Fruit fly (Drosophila melanogaster) whole organism, embryonic: Measurements from ENCODE around the gene AstC-R2.

Experiments
- Abd-B ChIP-seq: fragments of 200-800 bp; sonication (Bioruptor generic); optimal IDR thresholded peaks from 2 replicates; lab custom pipeline; 2018; ENCODE audit warnings: missing biosample characterization, mild to moderate bottlenecking, missing genetic modification characterization, moderate library complexity
- Bteb2 ChIP-seq: fragments of 200-800 bp; sonication (Bioruptor generic); optimal IDR thresholded peaks from 2 replicates; lab custom pipeline; 2016; ENCODE audit warnings: missing biosample characterization, missing genetic modification characterization
- CG10462 ChIP-seq: fragments of 200-800 bp; sonication (Bioruptor generic); optimal IDR thresholded peaks from 2 replicates; lab custom pipeline; 2016; ENCODE audit warnings: missing biosample characterization, missing genetic modification characterization
- CG11504 ChIP-seq: fragments of 200-800 bp; sonication (Bioruptor generic); optimal IDR thresholded peaks from 3 replicates; lab custom pipeline; 2019; ENCODE audit warnings: missing biosample characterization, mild to moderate bottlenecking, missing genetic modification characterization, moderate library complexity
- CG14667 ChIP-seq: fragments of 200-800 bp; sonication (Bioruptor generic); IDR thresholded peaks from 2 replicates; pipeline ENCODE4 v1.3.6; 2022; ENCODE audit warnings: missing biosample characterization, missing genetic modification characterization
- CG15479 ChIP-seq: fragments of 200-800 bp; sonication (Bioruptor generic); optimal IDR thresholded peaks from 3 replicates; lab custom pipeline; 2019; ENCODE audit warnings: missing biosample characterization, mild to moderate bottlenecking, missing genetic modification characterization, moderate library complexity
- CG17328 ChIP-seq: fragments of 200-800 bp; sonication (Bioruptor generic); IDR thresholded peaks from 2 replicates; pipeline ENCODE4 v1.3.6; 2022; ENCODE audit warnings: missing biosample characterization, missing genetic modification characterization
- CG18619 ChIP-seq: fragments of 200-800 bp; sonication (Bioruptor generic); optimal IDR thresholded peaks from 3 replicates; lab custom pipeline; 2017; ENCODE audit warnings: missing biosample characterization, mild to moderate bottlenecking, missing genetic modification characterization
- CG2199 ChIP-seq: fragments of 200-800 bp; sonication (Bioruptor generic); IDR thresholded peaks from 3 replicates; pipeline ENCODE4 v1.3.6; 2022; ENCODE audit warnings: missing biosample characterization, missing genetic modification characterization
- CG30431 ChIP-seq: fragments of 200-800 bp; sonication (Bioruptor generic); optimal IDR thresholded peaks from 2 replicates; lab custom pipeline; 2017; ENCODE audit warnings: missing biosample characterization, missing genetic modification characterization
- CG32772 ChIP-seq: fragments of 200-800 bp; sonication (Bioruptor generic); IDR thresholded peaks from 2 replicates; pipeline ENCODE4 v1.3.6; 2022; ENCODE audit warnings: missing biosample characterization, missing genetic modification characterization
- CG42726 ChIP-seq: fragments of 200-800 bp; sonication (Bioruptor generic); IDR thresholded peaks from 2 replicates; pipeline ENCODE4 v1.3.6; 2022; ENCODE audit warnings: missing biosample characterization, missing genetic modification characterization; ENCODE audit not compliant: partially characterized antibody
- CG6654 ChIP-seq: fragments of 200-800 bp; sonication (Bioruptor generic); optimal IDR thresholded peaks from 2 replicates; lab custom pipeline; 2017; ENCODE audit warnings: missing biosample characterization, mild to moderate bottlenecking, missing genetic modification characterization
- CG6765 ChIP-seq: fragments of 200-800 bp; sonication (Bioruptor generic); optimal IDR thresholded peaks from 3 replicates; lab custom pipeline; 2017; ENCODE audit warnings: missing biosample characterization, mild to moderate bottlenecking, missing genetic modification characterization
- CG6854 ChIP-seq: fragments of 200-800 bp; sonication (Bioruptor generic); optimal IDR thresholded peaks from 3 replicates; lab custom pipeline; 2017; ENCODE audit warnings: missing biosample characterization, mild to moderate bottlenecking, missing genetic modification characterization
- CG7745 ChIP-seq: fragments of 200-800 bp; sonication (Bioruptor generic); optimal IDR thresholded peaks from 2 replicates; lab custom pipeline; 2018; ENCODE audit warnings: missing biosample characterization, mild to moderate bottlenecking, missing genetic modification characterization, moderate library complexity
- CG8281 ChIP-seq: fragments of 200-800 bp; sonication (Bioruptor generic); optimal IDR thresholded peaks from 2 replicates; lab custom pipeline; 2018; ENCODE audit warnings: missing biosample characterization, mild to moderate bottlenecking, missing genetic modification characterization, moderate library complexity
- CG8388 ChIP-seq: fragments of 200-800 bp; sonication (Bioruptor generic); optimal IDR thresholded peaks from 2 replicates; lab custom pipeline; 2019; ENCODE audit warnings: missing biosample characterization, mild to moderate bottlenecking, missing genetic modification characterization, moderate library complexity
- CTCF ChIP-seq: fragments of 200-800 bp; sonication (Bioruptor generic); optimal IDR thresholded peaks from 2 replicates; lab custom pipeline; 2017; ENCODE audit warnings: missing biosample characterization, mild to moderate bottlenecking, missing genetic modification characterization, moderate library complexity
- D ChIP-seq, 2 experiments: fragments of 200-800 bp in 1 of 2; fragments of >200 bp in 1 of 2; sonication (Bioruptor generic) in 1 of 2; optimal IDR thresholded peaks; 2 replicates in 1 of 2; 3 replicates in 1 of 2; lab custom pipeline; 2017; ENCODE audit warnings: mild to moderate bottlenecking in 1 of 2, missing biosample characterization in 1 of 2, missing genetic modification characterization in 1 of 2, missing genetic modification reagents in 1 of 2
- Dfd ChIP-seq, 2 experiments: fragments of >200 bp; optimal IDR thresholded peaks; 2 replicates each; lab custom pipeline; 2017; ENCODE audit warnings: missing biosample characterization in 2 of 2, missing genetic modification characterization in 2 of 2
- Dip2 ChIP-seq: fragments of 200-800 bp; sonication (Bioruptor generic); IDR thresholded peaks from 2 replicates; pipeline ENCODE4 v1.3.6; 2022; ENCODE audit warnings: missing biosample characterization, missing genetic modification characterization
- Gsc ChIP-seq: fragments of 200-800 bp; sonication (Bioruptor generic); IDR thresholded peaks from 2 replicates; pipeline ENCODE4 v1.3.6; 2022; ENCODE audit warnings: missing biosample characterization, missing genetic modification characterization
- HLHmδ ChIP-seq: fragments of 200-800 bp; sonication (Bioruptor generic); optimal IDR thresholded peaks from 2 replicates; lab custom pipeline; 2018; ENCODE audit warnings: missing biosample characterization, mild to moderate bottlenecking, missing genetic modification characterization, moderate library complexity
- Opbp ChIP-seq: fragments of 200-800 bp; sonication (Bioruptor generic); IDR thresholded peaks from 3 replicates; pipeline ENCODE4 v1.3.6; 2022; ENCODE audit warnings: missing biosample characterization, missing genetic modification characterization; ENCODE audit not compliant: partially characterized antibody
- Optix ChIP-seq: fragments of 200-800 bp; sonication (Bioruptor generic); IDR thresholded peaks from 3 replicates; pipeline ENCODE4 v1.3.6; 2022; ENCODE audit warnings: missing biosample characterization, missing genetic modification characterization
- Ravus ChIP-seq: fragments of 200-800 bp; sonication (Bioruptor generic); IDR thresholded peaks from 2 replicates; pipeline ENCODE4 v1.3.6; 2022; ENCODE audit warnings: missing biosample characterization, missing genetic modification characterization
- Sox100B ChIP-seq: fragments of 200-800 bp; sonication (Bioruptor generic); optimal IDR thresholded peaks from 3 replicates; lab custom pipeline; 2018; ENCODE audit warnings: missing biosample characterization, mild to moderate bottlenecking, missing genetic modification characterization
- Xrp1 ChIP-seq: fragments of 200-800 bp; sonication (Bioruptor generic); IDR thresholded peaks from 2 replicates; pipeline ENCODE4 v1.3.6; 2022; ENCODE audit warnings: missing biosample characterization, missing genetic modification characterization
- al ChIP-seq: fragments of 200-800 bp; sonication (Bioruptor generic); IDR thresholded peaks from 2 replicates; pipeline ENCODE4 v1.3.6; 2022; ENCODE audit warnings: missing biosample characterization, missing genetic modification characterization
- cad ChIP-seq: fragments of >200 bp; optimal IDR thresholded peaks from 2 replicates; lab custom pipeline; 2017; ENCODE audit warnings: missing biosample characterization, missing genetic modification characterization
- chif ChIP-seq, 2 experiments: fragments of 200-800 bp; sonication (Bioruptor generic); optimal IDR thresholded peaks; 3 replicates each; lab custom pipeline; 2016; ENCODE audit warnings: missing biosample characterization in 2 of 2, missing genetic modification characterization in 2 of 2
- chinmo ChIP-seq: fragments of 200-800 bp; sonication (Bioruptor generic); IDR thresholded peaks from 4 replicates; pipeline ENCODE4 v1.3.6; 2022; ENCODE audit warnings: missing biosample characterization, missing genetic modification characterization; ENCODE audit not compliant: partially characterized antibody
- danr ChIP-seq: fragments of 200-800 bp; sonication (Bioruptor generic); IDR thresholded peaks from 2 replicates; pipeline ENCODE4 v1.3.6; 2022; ENCODE audit warnings: missing biosample characterization, missing genetic modification characterization
- dpn ChIP-seq, 2 experiments: fragments of 200-800 bp; sonication (Bioruptor generic); optimal IDR thresholded peaks; 3 replicates each; lab custom pipeline; 2016; ENCODE audit warnings: missing biosample characterization in 2 of 2, missing genetic modification characterization in 2 of 2
- dysf ChIP-seq: fragments of 200-800 bp; sonication (Bioruptor generic); IDR thresholded peaks from 3 replicates; pipeline ENCODE4 v1.3.6; 2022; ENCODE audit warnings: missing biosample characterization, missing genetic modification characterization
- gce ChIP-seq: fragments of 200-800 bp; sonication (Bioruptor generic); IDR thresholded peaks from 3 replicates; pipeline ENCODE4 v1.3.6; 2022; ENCODE audit warnings: missing biosample characterization, missing genetic modification characterization
- gcm ChIP-seq: fragments of 200-800 bp; sonication (Bioruptor generic); optimal IDR thresholded peaks from 2 replicates; lab custom pipeline; 2019; ENCODE audit warnings: missing biosample characterization, mild to moderate bottlenecking, missing genetic modification characterization, moderate library complexity
- knrl ChIP-seq: fragments of 200-800 bp; sonication (Bioruptor generic); IDR thresholded peaks from 3 replicates; pipeline ENCODE4 v1.3.6; 2022; ENCODE audit warnings: missing biosample characterization, missing genetic modification characterization; ENCODE audit not compliant: partially characterized antibody
- lola ChIP-seq, 3 experiments: fragments of >200 bp in 2 of 3; fragments of 200-800 bp in 1 of 3; sonication (Bioruptor generic) in 1 of 3; optimal IDR thresholded peaks; 2 replicates each; lab custom pipeline; 2017 to 2019; ENCODE audit warnings: missing biosample characterization in 3 of 3, missing genetic modification characterization in 3 of 3, mild to moderate bottlenecking in 1 of 3, moderate library complexity in 1 of 3
- peb ChIP-seq: fragments of 200-800 bp; sonication (Bioruptor generic); IDR thresholded peaks from 2 replicates; pipeline ENCODE4 v1.3.6; 2022; ENCODE audit warnings: missing biosample characterization, missing genetic modification characterization
- pita ChIP-seq: fragments of 200-800 bp; sonication (Bioruptor generic); optimal IDR thresholded peaks from 2 replicates; lab custom pipeline; 2017; ENCODE audit warnings: missing biosample characterization, mild to moderate bottlenecking, missing genetic modification characterization
- salm ChIP-seq: fragments of 200-800 bp; sonication (Bioruptor generic); optimal IDR thresholded peaks from 2 replicates; lab custom pipeline; 2018; ENCODE audit warnings: missing biosample characterization, mild to moderate bottlenecking, missing genetic modification characterization
- schlank ChIP-seq: fragments of 200-800 bp; sonication (Bioruptor generic); optimal IDR thresholded peaks from 2 replicates; lab custom pipeline; 2018; ENCODE audit warnings: missing biosample characterization, mild to moderate bottlenecking, missing genetic modification characterization
- shn ChIP-seq: fragments of 200-800 bp; sonication (Bioruptor generic); optimal IDR thresholded peaks from 3 replicates; lab custom pipeline; 2016; ENCODE audit warnings: missing biosample characterization, missing genetic modification characterization
- sr ChIP-seq: fragments of 200-800 bp; sonication (Bioruptor generic); IDR thresholded peaks from 3 replicates; pipeline ENCODE4 v1.3.6; 2022; ENCODE audit warnings: missing biosample characterization, missing genetic modification characterization
- stwl ChIP-seq: fragments of 200-800 bp; sonication (Bioruptor generic); optimal IDR thresholded peaks from 3 replicates; lab custom pipeline; 2018; ENCODE audit warnings: missing biosample characterization, mild to moderate bottlenecking, missing genetic modification characterization, moderate library complexity
- tna ChIP-seq: fragments of 200-800 bp; sonication (Bioruptor generic); IDR thresholded peaks from 2 replicates; pipeline ENCODE4 v1.3.6; 2022; ENCODE audit warnings: missing biosample characterization, missing genetic modification characterization; ENCODE audit not compliant: partially characterized antibody
- unpg ChIP-seq: fragments of 200-800 bp; sonication (Bioruptor generic); optimal IDR thresholded peaks from 3 replicates; lab custom pipeline; 2018; ENCODE audit warnings: missing biosample characterization, mild to moderate bottlenecking, missing genetic modification characterization, moderate library complexity
- wdn ChIP-seq: fragments of 200-800 bp; sonication (Bioruptor generic); IDR thresholded peaks from 2 replicates; pipeline ENCODE4 v1.3.6; 2022; ENCODE audit warnings: missing biosample characterization, missing genetic modification characterization

The AstC-R2 gene

dm6 chr3L:18460317-18460912, 41.9 kb downstream of the AstC-R2 start:
- TF ChIP-seq al (no peak), CG18619 (GFP tag; lab: Kevin White, UChicago) (no peak), Dip2 (GFP tag; lab: Robert Waterston, UW) (no peak), Opbp (GFP tag; lab: Robert Waterston, UW) (peak; percentile 40; the same call in 1 of the 3 replicates), CG30431 (no peak), dpn (GFP tag; optimal IDR thresholded peaks at IDR 0.05; lab: Kevin White, UChicago) (no peak), CG32772 (GFP tag; lab: Robert Waterston, UW) (no peak), CG2199 (GFP tag; lab: Robert Waterston, UW) (peak; percentile 13; the same call in 1 of the 3 replicates), CTCF (peak; percentile 77), CG10462 (GFP tag; lab: Kevin White, UChicago) (no peak), salm (tag; lab: Kevin White, UChicago) (no peak), schlank (no peak), tna (GFP tag; lab: Robert Waterston, UW) (no peak), Gsc (no peak), dysf (GFP tag; lab: Robert Waterston, UW) (no peak), gcm (GFP tag; lab: Kevin White, UChicago) (no peak), CG15479 (GFP tag; lab: Kevin White, UChicago) (no peak), D (optimal IDR thresholded peaks at IDR 0.05; lab: Kevin White, UChicago) (no peak), D (GFP tag; optimal IDR thresholded peaks at IDR 0.05; lab: Kevin White, UChicago) (no peak), chinmo (GFP tag; lab: Robert Waterston, UW) (no peak), Xrp1 (GFP tag; lab: Robert Waterston, UW) (no peak), CG7745 (tag; lab: Kevin White, UChicago) (no peak), CG8281 (tag; lab: Kevin White, UChicago) (no peak), CG14667 (GFP tag; lab: Robert Waterston, UW) (no peak), Abd-B (GFP tag; lab: Kevin White, UChicago) (peak; percentile 57), CG6654 (GFP tag; lab: Kevin White, UChicago) (peak; percentile 100), peb (GFP tag; lab: Robert Waterston, UW) (no peak), unpg (GFP tag; lab: Kevin White, UChicago) (no peak), wdn (GFP tag; lab: Robert Waterston, UW) (no peak), Optix (GFP tag; lab: Robert Waterston, UW) (no peak), pita (GFP tag; lab: Kevin White, UChicago) (peak; percentile 67), Dfd (GFP tag; optimal IDR thresholded peaks at IDR 0.05; lab: Kevin White, UChicago) (peak in 1 of 2 experiments; percentile 38), danr (GFP tag; lab: Robert Waterston, UW) (0 out of 2 replicates have a peak, but pooled peaks have one; percentile 17), stwl (tag; lab: Kevin White, UChicago) (peak; percentile 80), sr (GFP tag; lab: Robert Waterston, UW) (no peak), CG42726 (GFP tag; lab: Robert Waterston, UW) (peak; percentile 65; the same call in 1 of the 2 replicates), CG17328 (no peak), HLHmδ (GFP tag; lab: Kevin White, UChicago) (no peak), Bteb2 (GFP tag; lab: Kevin White, UChicago) (no peak), CG11504 (peak; percentile 13), knrl (peak; percentile 75), chif (GFP tag; optimal IDR thresholded peaks at IDR 0.05; lab: Kevin White, UChicago) (no peak), CG6854 (GFP tag; lab: Kevin White, UChicago) (peak; percentile 27), cad (peak; percentile 50), gce (GFP tag; lab: Robert Waterston, UW) (no peak), CG6765 (GFP tag; lab: Kevin White, UChicago) (no peak), lola (GFP tag; optimal IDR thresholded peaks at IDR 0.05; lab: Kevin White, UChicago) (no peak), CG8388 (GFP tag; lab: Kevin White, UChicago) (no peak), shn (no peak), Ravus (no peak), Sox100B (GFP tag; lab: Kevin White, UChicago) (no peak)
